Fruit fly (Drosophila melanogaster): ENCODE results near the gene CG34174.

CG34174 gene

DNA sequence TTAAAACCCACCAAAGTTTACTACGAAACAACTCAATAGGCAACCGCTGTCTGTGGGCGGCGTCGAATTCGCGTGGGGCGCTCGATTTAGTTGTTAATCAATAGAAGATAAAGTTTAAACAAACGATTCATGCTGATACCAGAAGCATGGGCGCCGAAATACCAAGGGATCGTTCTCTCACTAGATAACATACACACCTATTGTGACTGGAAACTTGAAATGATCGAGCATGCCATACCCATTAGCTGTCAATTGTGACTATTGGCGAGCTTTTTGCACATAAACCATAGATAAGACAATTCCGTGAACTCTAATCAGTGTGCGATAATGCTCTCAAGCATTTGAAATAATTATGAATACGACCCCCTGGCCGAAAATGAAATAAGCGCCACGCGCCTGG, 34.7 kb upstream of the CG34174 start (continued):
- TF ChIP-seq CG11456 (GFP tag; IDR thresholded peaks at IDR 0.05) (peak; percentile 72; the same call in 2 of the 3 replicates), Trl (optimal IDR thresholded peaks at IDR 0.05) (no peak), Trl (GFP tag; optimal IDR thresholded peaks at IDR 0.05) (peak; percentile 71), crc (GFP tag; optimal IDR thresholded peaks at IDR 0.05) (peak; percentile 24), CG13296 (GFP tag; optimal IDR thresholded peaks at IDR 0.05) (peak; percentile 58), CG5953 (GFP tag; IDR thresholded peaks at IDR 0.05) (peak; percentile 68; the same call in 1 of the 2 replicates), Sin3A (optimal IDR thresholded peaks at IDR 0.05) (no peak), CG31224 (GFP tag; IDR thresholded peaks at IDR 0.05) (peak; percentile 75), HLH3B (GFP tag; IDR thresholded peaks at IDR 0.05) (peak; percentile 81), B-H2 (GFP tag; optimal IDR thresholded peaks at IDR 0.05) (no peak), en (GFP tag; optimal IDR thresholded peaks at IDR 0.05) (peak; percentile 15), CG15269 (tag; optimal IDR thresholded peaks at IDR 0.05) (peak; percentile 82), aop (GFP tag; IDR thresholded peaks at IDR 0.05) (0 out of 2 replicates have a peak, but pooled peaks have one; percentile 5), CG12155 (GFP tag; optimal IDR thresholded peaks at IDR 0.05) (peak; percentile 75), CG4282 (GFP tag; optimal IDR thresholded peaks at IDR 0.05) (peak; percentile 57), Ptx1 (GFP tag; IDR thresholded peaks at IDR 0.05) (peak; percentile 83), sna (GFP tag; IDR thresholded peaks at IDR 0.05; ENCODE audit: partially characterized antibody) (no peak), E2f1 (GFP tag; IDR thresholded peaks at IDR 0.05) (peak; percentile 73), crp (GFP tag; optimal IDR thresholded peaks at IDR 0.05) (no peak), pum (GFP tag; optimal IDR thresholded peaks at IDR 0.05) (peak; percentile 76), pzg (GFP tag; optimal IDR thresholded peaks at IDR 0.05) (no peak), CG11093 (GFP tag; IDR thresholded peaks at IDR 0.05) (peak; percentile 61; the same call in 1 of the 3 replicates), CG6683 (GFP tag; optimal IDR thresholded peaks at IDR 0.05) (peak; percentile 22), Hmr (GFP tag; optimal IDR thresholded peaks at IDR 0.05) (peak; percentile 79), CG7963 (GFP tag; IDR thresholded peaks at IDR 0.05; ENCODE audit: partially characterized antibody) (no peak), hth (optimal IDR thresholded peaks at IDR 0.05) (no peak), CG9797 (GFP tag; optimal IDR thresholded peaks at IDR 0.05) (no peak), CG10321 (GFP tag; IDR thresholded peaks at IDR 0.05) (no peak; the same call in 1 of the 2 replicates), mld (GFP tag; IDR thresholded peaks at IDR 0.05; ENCODE audit: partially characterized antibody) (no peak), tio (GFP tag; optimal IDR thresholded peaks at IDR 0.05) (peak; percentile 59), chm (GFP tag; IDR thresholded peaks at IDR 0.05) (peak; percentile 64), CG2202 (tag; optimal IDR thresholded peaks at IDR 0.05) (no peak), Bdp1 (GFP tag; optimal IDR thresholded peaks at IDR 0.05) (no peak), hbn (GFP tag; IDR thresholded peaks at IDR 0.05; ENCODE audit: partially characterized antibody) (no peak), E2f2 (GFP tag; IDR thresholded peaks at IDR 0.05) (peak; percentile 43; the same call in 1 of the 2 replicates), zen (tag; optimal IDR thresholded peaks at IDR 0.05) (peak; percentile 38), dpn (GFP tag; optimal IDR thresholded peaks at IDR 0.05) (peak; percentile 78 to 85), al (GFP tag; IDR thresholded peaks at IDR 0.05) (peak; percentile 88), Mes4 (GFP tag; optimal IDR thresholded peaks at IDR 0.05) (peak; percentile 35), CG17912 (GFP tag; optimal IDR thresholded peaks at IDR 0.05) (no peak), Sox102F (GFP tag; optimal IDR thresholded peaks at IDR 0.05) (peak; percentile 89), C15 (GFP tag; IDR thresholded peaks at IDR 0.05) (0 out of 3 replicates have a peak, but pooled peaks have one; percentile 38), Hey (tag; optimal IDR thresholded peaks at IDR 0.05) (peak; percentile 85), Doc3 (GFP tag; IDR thresholded peaks at IDR 0.05; ENCODE audit: partially characterized antibody) (no peak), lilli (GFP tag; optimal IDR thresholded peaks at IDR 0.05) (peak; percentile 85), Usf (GFP tag; optimal IDR thresholded peaks at IDR 0.05) (peak; percentile 28), fd3F (GFP tag; optimal IDR thresholded peaks at IDR 0.05) (peak; percentile 69), tna (GFP tag; IDR thresholded peaks at IDR 0.05; ENCODE audit: partially characterized antibody) (no peak), HmgZ (tag; optimal IDR thresholded peaks at IDR 0.05) (peak; percentile 81), dmrt11E (tag; optimal IDR thresholded peaks at IDR 0.05) (no peak), dan (GFP tag; IDR thresholded peaks at IDR 0.05) (no peak)

All from whole organism, embryonic.